Worm (Caenorhabditis elegans): ENCODE measurements around the gene C07G1.7.

The C07G1.7 gene

DNA sequence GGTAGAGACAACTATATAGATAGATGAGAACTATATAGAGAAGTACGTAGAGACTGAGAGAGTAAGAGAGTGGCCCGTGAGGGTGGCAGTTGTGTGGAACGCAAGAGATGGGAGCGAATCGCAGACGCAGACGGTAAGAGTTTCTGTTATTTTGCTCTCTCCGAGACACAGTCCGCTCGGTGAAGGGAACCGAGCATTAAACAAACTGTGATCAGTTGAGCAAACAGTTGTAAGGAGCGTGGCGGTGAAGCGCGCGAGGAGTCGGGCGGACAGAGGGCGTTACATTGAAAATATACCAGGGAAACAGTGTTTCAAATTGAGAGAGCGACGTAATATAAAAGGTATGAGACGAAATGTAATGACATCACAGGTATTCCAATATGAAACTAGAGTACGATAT is 17.9 kb upstream of the C07G1.7 start (continued):
- no peak for TF ChIP-seq sptf-2 (GFP tag; optimal IDR thresholded peaks at IDR 0.05)
- TF ChIP-seq nfya-2 (GFP tag; IDR thresholded peaks at IDR 0.05), result no peak
- peak; percentile 59; the same call in 1 of the 2 replicates for TF ChIP-seq nfyb-1 (GFP tag; IDR thresholded peaks at IDR 0.05)
- TF ChIP-seq ceh-91 (GFP tag; IDR thresholded peaks at IDR 0.05), result no peak
- no peak for TF ChIP-seq hrde-1 (tag; optimal IDR thresholded peaks at IDR 0.05; ENCODE audit: borderline replicate concordance)
- no peak for TF ChIP-seq dpl-1 (GFP tag; optimal IDR thresholded peaks at IDR 0.05)
- no peak for TF ChIP-seq hlh-26 (GFP tag; conservative IDR thresholded peaks at IDR 0.05)
- TF ChIP-seq attf-3 (GFP tag; conservative IDR thresholded peaks at IDR 0.05), result no peak
- TF ChIP-seq ztf-22 (GFP tag; optimal IDR thresholded peaks at IDR 0.05), result peak; percentile 30
- TF ChIP-seq K11D2.4 (GFP tag; IDR thresholded peaks at IDR 0.05), result no peak
- TF ChIP-seq B0336.3 (GFP tag; IDR thresholded peaks at IDR 0.05), result peak; percentile 66
- no peak for TF ChIP-seq hmg-20 (GFP tag; IDR thresholded peaks at IDR 0.05)
- TF ChIP-seq egl-44 (GFP tag; IDR thresholded peaks at IDR 0.05), result no peak
- no peak for TF ChIP-seq aptf-2 (GFP tag; conservative IDR thresholded peaks at IDR 0.05)
- TF ChIP-seq mes-4 (tag; optimal IDR thresholded peaks at IDR 0.05), result no peak
- no peak for TF ChIP-seq B0019.2 (GFP tag; conservative IDR thresholded peaks at IDR 0.05)
- TF ChIP-seq nhr-179 (tag; optimal IDR thresholded peaks at IDR 0.05), result no peak
- no peak for TF ChIP-seq nhr-120 (GFP tag; IDR thresholded peaks at IDR 0.05)
- no peak for TF ChIP-seq snpc-4 (GFP tag; optimal IDR thresholded peaks at IDR 0.05)
- TF ChIP-seq snpc-4 (tag; optimal IDR thresholded peaks at IDR 0.05), result peak in 2 of 4 experiments; percentile 53
- no peak for TF ChIP-seq B0261.1 (tag; optimal IDR thresholded peaks at IDR 0.05)
- no peak for TF ChIP-seq cebp-1 (GFP tag; IDR thresholded peaks at IDR 0.05)
- peak; percentile 61 for TF ChIP-seq cebp-1 (tag; optimal IDR thresholded peaks at IDR 0.05)
- TF ChIP-seq attf-6 (GFP tag; IDR thresholded peaks at IDR 0.05), result no peak
- no peak for TF ChIP-seq ceh-79 (tag; optimal IDR thresholded peaks at IDR 0.05)
- TF ChIP-seq T07F8.4 (tag; optimal IDR thresholded peaks at IDR 0.05), result no peak
- TF ChIP-seq snpc-1.3 (tag; optimal IDR thresholded peaks at IDR 0.05; ENCODE audit: insufficient read depth), result no peak
- no peak for TF ChIP-seq snpc-3.4 (tag; optimal IDR thresholded peaks at IDR 0.05)
- TF ChIP-seq egl-18 (GFP tag; IDR thresholded peaks at IDR 0.05), result no peak
- TF ChIP-seq nhr-27 (tag; optimal IDR thresholded peaks at IDR 0.05), result no peak
- TF ChIP-seq Y95B8A.8 (GFP tag; IDR thresholded peaks at IDR 0.05), result no peak
- peak; percentile 82 for TF ChIP-seq zfh-2 (GFP tag; conservative IDR thresholded peaks at IDR 0.05)
- peak; percentile 15 for TF ChIP-seq madf-10 (tag; optimal IDR thresholded peaks at IDR 0.05)
- TF ChIP-seq C06A6.2 (GFP tag; conservative IDR thresholded peaks at IDR 0.05), result no peak
- no peak for TF ChIP-seq rpc-1 (optimal IDR thresholded peaks at IDR 0.05)
- TF ChIP-seq rpc-1 (tag; optimal IDR thresholded peaks at IDR 0.05), result no peak
- no peak for TF ChIP-seq F33H1.4 (GFP tag; IDR thresholded peaks at IDR 0.05)
- no peak for TF ChIP-seq madf-6 (GFP tag; IDR thresholded peaks at IDR 0.05)
- TF ChIP-seq let-526 (GFP tag; IDR thresholded peaks at IDR 0.05), result no peak
- TF ChIP-seq Y67H2A.10 (GFP tag; conservative IDR thresholded peaks at IDR 0.05), result no peak
- no peak for TF ChIP-seq ztf-28 (GFP tag; IDR thresholded peaks at IDR 0.05)
- TF ChIP-seq sdz-38 (tag; optimal IDR thresholded peaks at IDR 0.05), result no peak
- no peak for TF ChIP-seq snpc-1.1 (tag; optimal IDR thresholded peaks at IDR 0.05; ENCODE audit: insufficient read depth)
- TF ChIP-seq fkh-3 (tag; optimal IDR thresholded peaks at IDR 0.05), result no peak
- no peak for TF ChIP-seq ceh-100 (GFP tag; IDR thresholded peaks at IDR 0.05)
- peak; percentile 1 for TF ChIP-seq ztf-18 (tag; optimal IDR thresholded peaks at IDR 0.05)
- no peak for TF ChIP-seq lsy-27 (tag; optimal IDR thresholded peaks at IDR 0.05; ENCODE audit: borderline replicate concordance, insufficient read depth)
- no peak for TF ChIP-seq F57A8.1 (GFP tag; optimal IDR thresholded peaks at IDR 0.05)
- TF ChIP-seq lin-35 (GFP tag; optimal IDR thresholded peaks at IDR 0.05), result no peak
